Worm (Caenorhabditis elegans) whole organism, mixed stage, embryonic: ENCODE data around the gene srj-7.

Experiments
- flh-1 ChIP-seq: fragments of 200-800 bp; sonication (Bioruptor generic); optimal IDR thresholded peaks from 2 replicates; lab custom pipeline; 2018; ENCODE audit warnings: mild to moderate bottlenecking, missing genetic modification characterization, moderate library complexity, missing compliant biosample characterization
- mab-5 ChIP-seq: fragments of 150-350 bp; optimal IDR thresholded peaks from 2 replicates; lab custom pipeline; 2014; ENCODE audit warnings: missing biosample characterization, missing genetic modification characterization
- nhr-237 ChIP-seq: fragments of 150-350 bp; optimal IDR thresholded peaks from 2 replicates; lab custom pipeline; 2014; ENCODE audit warnings: missing biosample characterization, missing genetic modification characterization
- unc-39 ChIP-seq: fragments of 150-350 bp; optimal IDR thresholded peaks from 2 replicates; lab custom pipeline; 2014; ENCODE audit warnings: missing biosample characterization, missing genetic modification characterization

DNA sequence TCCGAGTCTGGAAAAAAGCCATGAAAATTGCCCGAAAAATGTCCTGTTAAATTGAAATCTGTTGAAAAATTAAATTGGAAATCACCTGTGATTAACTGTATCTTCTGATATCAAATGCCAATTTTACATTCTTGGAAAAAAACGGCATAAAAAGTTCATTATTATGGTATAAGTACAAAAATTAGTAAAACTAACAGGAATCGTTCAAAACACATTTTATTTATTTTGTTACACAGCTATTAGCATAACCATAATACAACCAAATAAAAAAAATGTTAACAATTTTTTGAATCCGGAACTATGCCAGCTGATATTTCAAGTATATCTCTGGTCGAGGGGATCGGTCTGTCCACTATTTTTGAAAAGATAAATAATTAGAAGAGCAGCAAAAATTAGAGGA, 14.2 kb upstream of the srj-7 start, which contains the start of gene K08D9.10:
- TF ChIP-seq mab-5 (no peak), flh-1 (GFP tag; lab: Kevin White, UChicago) (no peak), nhr-237 (no peak), unc-39 (no peak)
